Worm (Caenorhabditis elegans) whole organism, L1 larva: ENCODE data around the gene C45B11.2.

ENCODE experiments used
- C04F5.9 ChIP-seq: sonication (generic microtip); optimal IDR thresholded peaks from 2 replicates; lab custom pipeline; 2016; ENCODE audit warnings: missing genetic modification characterization, missing compliant biosample characterization
- C16A3.4 ChIP-seq: fragments of 150-350 bp; optimal IDR thresholded peaks from 2 replicates; lab custom pipeline; 2014; ENCODE audit warnings: missing biosample characterization, missing genetic modification characterization
- F16B12.6 ChIP-seq: fragments of 150-350 bp; optimal IDR thresholded peaks from 2 replicates; lab custom pipeline; 2014; ENCODE audit warnings: missing biosample characterization, missing genetic modification characterization
- alr-1 ChIP-seq: fragments of 200-800 bp; sonication (Bioruptor generic); optimal IDR thresholded peaks from 2 replicates; lab custom pipeline; 2018; ENCODE audit warnings: borderline replicate concordance, mild to moderate bottlenecking, missing genetic modification characterization, missing compliant biosample characterization
- aly-2 ChIP-seq: fragments of 150-350 bp; optimal IDR thresholded peaks from 2 replicates; lab custom pipeline; 2014; ENCODE audit warnings: missing biosample characterization, missing genetic modification characterization
- ama-1 ChIP-seq: fragments of 150-350 bp; optimal IDR thresholded peaks from 2 replicates; lab custom pipeline; 2014
- blmp-1 ChIP-seq: fragments of 150-350 bp; optimal IDR thresholded peaks from 2 replicates; lab custom pipeline; 2014; ENCODE audit warnings: missing biosample characterization, missing genetic modification characterization
- ceh-63 ChIP-seq: fragments of 200-800 bp; sonication (Bioruptor generic); optimal IDR thresholded peaks from 2 replicates; lab custom pipeline; 2018; ENCODE audit warnings: mild to moderate bottlenecking, missing genetic modification characterization, missing compliant biosample characterization
- ceh-82 ChIP-seq, 3 experiments: fragments of 150-350 bp in 1 of 3; sonication (generic microtip) in 2 of 3; optimal IDR thresholded peaks; 2 replicates each; lab custom pipeline; 2014 to 2017; ENCODE audit warnings: missing biosample characterization in 3 of 3, missing genetic modification characterization in 3 of 3
- ceh-88 ChIP-seq: fragments of 200-800 bp; sonication (Bioruptor generic); IDR thresholded peaks from 2 replicates; pipeline ENCODE4 v1.3.6; 2022; ENCODE audit warnings: missing genetic modification characterization, missing compliant biosample characterization
- dpl-1 ChIP-seq, 3 experiments: fragments of 150-350 bp in 2 of 3; sonication (generic microtip) in 1 of 3; optimal IDR thresholded peaks; 2 replicates each; lab custom pipeline; 2014 to 2017; ENCODE audit warnings: missing biosample characterization in 3 of 3, missing genetic modification characterization in 3 of 3, missing genetic modification reagents in 3 of 3
- efl-1 ChIP-seq, 4 experiments: fragments of 150-350 bp; optimal IDR thresholded peaks in 3 of 4; peaks in 1 of 4; 1 replicate in 1 of 4; 2 replicates in 3 of 4; lab custom pipeline; 2014; ENCODE audit warnings: missing biosample characterization in 2 of 4, missing genetic modification characterization in 2 of 4, missing genetic modification reagents in 2 of 4
- elt-2 ChIP-seq: sonication (generic microtip); optimal IDR thresholded peaks from 2 replicates; lab custom pipeline; 2016; ENCODE audit warnings: missing genetic modification characterization, mild to moderate bottlenecking, inconsistent platforms, missing compliant biosample characterization, missing genetic modification reagents
- elt-3 ChIP-seq, 6 experiments: fragments of 150-350 bp in 1 of 6; sonication (generic microtip); optimal IDR thresholded peaks; 2 replicates each; lab custom pipeline; 2017 to 2018; ENCODE audit warnings: missing biosample characterization in 6 of 6, missing genetic modification characterization in 6 of 6, inconsistent platforms in 1 of 6
- ets-5 ChIP-seq: fragments of 200-800 bp; sonication (Bioruptor generic); IDR thresholded peaks from 2 replicates; pipeline ENCODE4 v1.3.6; 2022; ENCODE audit warnings: missing genetic modification characterization, missing compliant biosample characterization
- fkh-10 ChIP-seq: sonication (generic microtip); optimal IDR thresholded peaks from 2 replicates; lab custom pipeline; 2017; ENCODE audit warnings: missing biosample characterization, missing genetic modification reagents, missing genetic modification characterization
- fkh-4 ChIP-seq: sonication (generic microtip); optimal IDR thresholded peaks from 2 replicates; lab custom pipeline; 2016; ENCODE audit warnings: missing compliant biosample characterization, missing genetic modification characterization, borderline replicate concordance
- irx-1 ChIP-seq: sonication (generic microtip); optimal IDR thresholded peaks from 2 replicates; lab custom pipeline; 2016; ENCODE audit warnings: missing genetic modification characterization, missing compliant biosample characterization
- jun-1 ChIP-seq: fragments of 150-350 bp; optimal IDR thresholded peaks from 2 replicates; lab custom pipeline; 2014; ENCODE audit warnings: missing biosample characterization, missing genetic modification reagents, missing genetic modification characterization
- lin-13 ChIP-seq: fragments of 150-350 bp; optimal IDR thresholded peaks from 2 replicates; lab custom pipeline; 2014; ENCODE audit warnings: missing biosample characterization, missing genetic modification reagents, missing genetic modification characterization
- lin-14 ChIP-seq: fragments of 200-800 bp; sonication (Bioruptor generic); optimal IDR thresholded peaks from 2 replicates; lab custom pipeline; 2018; ENCODE audit warnings: mild to moderate bottlenecking, missing genetic modification characterization, moderate library complexity, missing compliant biosample characterization
- lin-15B ChIP-seq: fragments of 150-350 bp; sonication (generic microtip); optimal IDR thresholded peaks from 3 replicates; lab custom pipeline; 2014; ENCODE audit warnings: missing biosample characterization, missing genetic modification characterization
- lin-35 ChIP-seq, 2 experiments: fragments of 150-350 bp; optimal IDR thresholded peaks; 2 replicates each; lab custom pipeline; 2014; ENCODE audit warnings: missing biosample characterization in 2 of 2, missing genetic modification characterization in 2 of 2, missing genetic modification reagents in 2 of 2
- lir-3 ChIP-seq: sonication (generic microtip); optimal IDR thresholded peaks from 2 replicates; lab custom pipeline; 2016; ENCODE audit warnings: mild to moderate bottlenecking, missing genetic modification characterization, moderate library complexity, missing compliant biosample characterization; ENCODE audit not compliant: poor library complexity
- lsy-2 ChIP-seq, 2 experiments: fragments of 150-350 bp; optimal IDR thresholded peaks; 2 replicates each; lab custom pipeline; 2014; ENCODE audit warnings: missing biosample characterization in 2 of 2, missing genetic modification characterization in 2 of 2
- mef-2 ChIP-seq: fragments of 150-350 bp; optimal IDR thresholded peaks from 2 replicates; lab custom pipeline; 2014; ENCODE audit warnings: missing biosample characterization, missing genetic modification characterization
- nhr-11 ChIP-seq: fragments of 150-350 bp; optimal IDR thresholded peaks from 2 replicates; lab custom pipeline; 2014; ENCODE audit warnings: missing biosample characterization, missing genetic modification characterization
- nhr-12 ChIP-seq: sonication (generic microtip); optimal IDR thresholded peaks from 2 replicates; lab custom pipeline; 2017; ENCODE audit warnings: missing biosample characterization, missing genetic modification characterization
- nhr-19 ChIP-seq: fragments of 200-800 bp; sonication (Bioruptor generic); conservative IDR thresholded peaks from 2 replicates; pipeline ENCODE4 v1.3.6; 2022; ENCODE audit warnings: missing genetic modification characterization, missing compliant biosample characterization
- nhr-20 ChIP-seq: sonication (generic microtip); optimal IDR thresholded peaks from 2 replicates; lab custom pipeline; 2016; ENCODE audit warnings: mild to moderate bottlenecking, missing genetic modification characterization, missing compliant biosample characterization
- nhr-237 ChIP-seq: fragments of 150-350 bp; optimal IDR thresholded peaks from 2 replicates; lab custom pipeline; 2014; ENCODE audit warnings: missing biosample characterization, missing genetic modification characterization
- nhr-28 ChIP-seq: fragments of 150-350 bp; optimal IDR thresholded peaks from 2 replicates; lab custom pipeline; 2014; ENCODE audit warnings: missing biosample characterization, missing genetic modification characterization
- nhr-71 ChIP-seq: sonication (generic microtip); optimal IDR thresholded peaks from 2 replicates; lab custom pipeline; 2016; ENCODE audit warnings: mild to moderate bottlenecking, missing genetic modification characterization, moderate library complexity, missing compliant biosample characterization
- nhr-76 ChIP-seq: sonication (generic microtip); optimal IDR thresholded peaks from 2 replicates; lab custom pipeline; 2017; ENCODE audit warnings: missing biosample characterization, missing genetic modification characterization
- nhr-77 ChIP-seq: fragments of 150-350 bp; optimal IDR thresholded peaks from 2 replicates; lab custom pipeline; 2014; ENCODE audit warnings: missing biosample characterization, missing genetic modification characterization
- nhr-84 ChIP-seq: sonication (generic microtip); optimal IDR thresholded peaks from 2 replicates; lab custom pipeline; 2017; ENCODE audit warnings: missing biosample characterization, missing genetic modification characterization
- nhr-90 ChIP-seq: sonication (generic microtip); optimal IDR thresholded peaks from 2 replicates; lab custom pipeline; 2016; ENCODE audit warnings: mild to moderate bottlenecking, missing genetic modification characterization, missing compliant biosample characterization; ENCODE audit not compliant: poor library complexity
- pqm-1 ChIP-seq: sonication (generic microtip); optimal IDR thresholded peaks from 3 replicates; lab custom pipeline; 2017; ENCODE audit warnings: missing biosample characterization, missing genetic modification characterization
- snu-23 ChIP-seq: sonication (generic microtip); optimal IDR thresholded peaks from 2 replicates; lab custom pipeline; 2016; ENCODE audit warnings: missing genetic modification characterization, missing compliant biosample characterization
- sup-37 ChIP-seq: fragments of 200-800 bp; sonication (Bioruptor generic); optimal IDR thresholded peaks from 2 replicates; lab custom pipeline; 2018; ENCODE audit warnings: mild to moderate bottlenecking, missing genetic modification characterization, missing compliant biosample characterization
- swsn-7 ChIP-seq: sonication (generic microtip); optimal IDR thresholded peaks from 2 replicates; lab custom pipeline; 2016; ENCODE audit warnings: missing genetic modification characterization, missing compliant biosample characterization
- unc-130 ChIP-seq: fragments of 150-350 bp; optimal IDR thresholded peaks from 2 replicates; lab custom pipeline; 2017; ENCODE audit warnings: missing biosample characterization, missing genetic modification characterization, inconsistent platforms
- unc-30 ChIP-seq: sonication (generic microtip); optimal IDR thresholded peaks from 2 replicates; lab custom pipeline; 2017; ENCODE audit warnings: missing biosample characterization, missing genetic modification characterization
- unc-98 ChIP-seq: fragments of 200-800 bp; sonication (Bioruptor generic); IDR thresholded peaks from 2 replicates; pipeline ENCODE4 v1.3.6; 2022; ENCODE audit warnings: missing genetic modification characterization, missing compliant biosample characterization
- vab-15 ChIP-seq: sonication (generic microtip); optimal IDR thresholded peaks from 2 replicates; lab custom pipeline; 2017; ENCODE audit warnings: missing genotype, mild to moderate bottlenecking, missing genetic modification characterization, missing compliant biosample characterization
- xbp-1 ChIP-seq: sonication (generic microtip); optimal IDR thresholded peaks from 2 replicates; lab custom pipeline; 2016; ENCODE audit warnings: missing genetic modification characterization, missing compliant biosample characterization
- ztf-11 ChIP-seq, 2 experiments: sonication (generic microtip); optimal IDR thresholded peaks; 2 replicates each; lab custom pipeline; 2016 to 2017; ENCODE audit warnings: missing genetic modification characterization in 2 of 2, missing biosample characterization in 1 of 2, missing compliant biosample characterization in 1 of 2

C45B11.2 gene

DNA sequence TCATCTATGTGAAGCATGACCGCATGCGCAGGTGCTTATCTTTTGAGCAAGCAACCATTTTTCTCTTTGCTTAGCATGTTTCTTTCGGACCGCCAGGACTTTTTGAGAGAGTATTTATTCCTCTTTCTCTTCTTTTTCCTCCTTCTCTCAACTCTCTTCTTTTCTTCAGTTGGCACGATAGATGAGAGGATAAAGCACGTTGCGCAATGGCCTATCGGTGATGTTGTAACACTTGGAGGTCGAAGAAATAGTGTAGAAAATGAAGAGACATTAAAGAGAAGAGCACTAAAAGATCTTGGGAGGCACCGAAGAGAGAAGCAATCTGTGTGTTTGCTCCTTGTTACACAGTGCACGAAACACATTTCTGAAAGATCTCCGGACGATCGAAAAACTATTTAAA, 41.2 kb downstream of the C45B11.2 start (continued):
- peak in 1 of 2 experiments; percentile 10 for TF ChIP-seq lin-35 (GFP tag; optimal IDR thresholded peaks at IDR 0.05; lab: Kevin White, UChicago)
- no peak for TF ChIP-seq nhr-84 (tag; lab: Kevin White, UChicago)
- TF ChIP-seq nhr-28, result no peak
- TF ChIP-seq ceh-88, result no peak
- no peak for TF ChIP-seq lin-15B
- no peak for TF ChIP-seq vab-15 (tag; lab: Kevin White, UChicago)
- no peak for TF ChIP-seq jun-1 (tag; lab: Kevin White, UChicago)
- no peak for TF ChIP-seq ztf-11 (tag; optimal IDR thresholded peaks at IDR 0.05; lab: Kevin White, UChicago)
- TF ChIP-seq nhr-237 (tag; lab: Kevin White, UChicago), result no peak
- peak; percentile 12 for TF ChIP-seq fkh-4
- no peak for TF ChIP-seq unc-98 (GFP tag; lab: Robert Waterston, UW)
- TF ChIP-seq irx-1 (tag; lab: Kevin White, UChicago), result peak; percentile 35
- TF ChIP-seq nhr-11 (tag; lab: Kevin White, UChicago), result no peak
- no peak for TF ChIP-seq F16B12.6 (tag; lab: Kevin White, UChicago)
- no peak for TF ChIP-seq ets-5
- no peak for TF ChIP-seq nhr-12 (tag; lab: Kevin White, UChicago)
- no peak for TF ChIP-seq lir-3 (tag; lab: Kevin White, UChicago)
- no peak for TF ChIP-seq alr-1 (tag; lab: Kevin White, UChicago)
- peak; percentile 11 for TF ChIP-seq C16A3.4
- TF ChIP-seq dpl-1 (GFP tag; optimal IDR thresholded peaks at IDR 0.05; lab: Kevin White, UChicago), result peak in 1 of 3 experiments; percentile 27
- peak; percentile 80 for TF ChIP-seq nhr-71 (tag; lab: Kevin White, UChicago)
- peak; percentile 6 to 33 for TF ChIP-seq efl-1 (optimal IDR thresholded peaks at IDR 0.05; lab: Kevin White, UChicago)
- peak in 1 of 2 experiments; percentile 44 for TF ChIP-seq efl-1 (GFP tag; optimal IDR thresholded peaks at IDR 0.05 in 1 of 2; lab: Kevin White, UChicago)
- TF ChIP-seq ceh-82 (tag; optimal IDR thresholded peaks at IDR 0.05; lab: Kevin White, UChicago), result peak in 2 of 3 experiments; percentile 24 to 42
- peak; percentile 23 to 60 for TF ChIP-seq lsy-2 (tag; optimal IDR thresholded peaks at IDR 0.05; lab: Kevin White, UChicago)
- no peak for TF ChIP-seq unc-130 (tag; lab: Kevin White, UChicago)
- no peak for TF ChIP-seq ama-1 (lab: Kevin White, UChicago)
- peak; percentile 49 for TF ChIP-seq swsn-7 (tag; lab: Kevin White, UChicago)
- TF ChIP-seq unc-30, result no peak
- no peak for TF ChIP-seq nhr-76 (tag; lab: Kevin White, UChicago)
- no peak for TF ChIP-seq C04F5.9 (tag; lab: Kevin White, UChicago)
- TF ChIP-seq nhr-77 (tag; lab: Kevin White, UChicago), result peak; percentile 66
- no peak for TF ChIP-seq mef-2 (tag; lab: Kevin White, UChicago)
- TF ChIP-seq sup-37, result peak; percentile 28
- TF ChIP-seq lin-13 (GFP tag; lab: Kevin White, UChicago), result no peak
- TF ChIP-seq nhr-19 (GFP tag; lab: Robert Waterston, UW), result peak; percentile 67
- TF ChIP-seq aly-2 (tag; lab: Kevin White, UChicago), result peak; percentile 32
- no peak for TF ChIP-seq pqm-1 (tag; lab: Kevin White, UChicago)
- no peak for TF ChIP-seq ceh-63 (GFP tag; lab: Kevin White, UChicago)
- TF ChIP-seq snu-23 (GFP tag; lab: Kevin White, UChicago), result peak; percentile 64
- TF ChIP-seq xbp-1 (tag; lab: Kevin White, UChicago), result peak; percentile 20
- TF ChIP-seq fkh-10 (GFP tag; lab: Kevin White, UChicago), result no peak
- TF ChIP-seq lin-14 (GFP tag; lab: Kevin White, UChicago), result peak; percentile 92

DNA sequence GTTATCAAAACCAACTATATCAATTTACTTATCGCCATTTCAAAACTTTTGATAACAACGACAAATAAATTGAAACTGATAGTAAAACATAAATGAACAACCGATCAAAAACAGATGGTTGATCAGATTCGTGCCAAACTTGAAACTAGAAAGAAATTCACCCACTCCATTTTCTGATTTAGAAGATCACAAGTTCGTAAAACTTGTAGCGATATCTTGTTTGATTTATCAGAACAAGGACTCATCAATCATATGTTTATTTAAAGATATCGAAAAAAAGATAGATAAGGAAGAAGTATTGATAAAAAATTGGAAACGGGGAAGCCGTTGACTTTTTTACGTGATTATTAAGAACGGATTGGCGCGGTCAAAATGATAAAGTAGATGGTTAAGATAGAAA, 44.6 kb downstream of the C45B11.2 start:
- peak; percentile 17 for TF ChIP-seq nhr-90 (tag; lab: Kevin White, UChicago)
- TF ChIP-seq blmp-1 (tag; lab: Kevin White, UChicago), result peak; percentile 3
- no peak for TF ChIP-seq swsn-7 (tag; lab: Kevin White, UChicago)
- no peak for TF ChIP-seq lin-35 (GFP tag; optimal IDR thresholded peaks at IDR 0.05; lab: Kevin White, UChicago)
- peak in 2 of 6 experiments; percentile 67 to 75 for TF ChIP-seq elt-3 (tag; optimal IDR thresholded peaks at IDR 0.05; lab: Kevin White, UChicago)
- no peak for TF ChIP-seq efl-1 (optimal IDR thresholded peaks at IDR 0.05; lab: Kevin White, UChicago)
- TF ChIP-seq efl-1 (GFP tag; optimal IDR thresholded peaks at IDR 0.05 in 1 of 2; lab: Kevin White, UChicago), result peak in 1 of 2 experiments; percentile 39
- TF ChIP-seq nhr-71 (tag; lab: Kevin White, UChicago), result peak; percentile 8
- peak; percentile 99 for TF ChIP-seq elt-2
- peak; percentile 40 for TF ChIP-seq nhr-20
- peak; percentile 32 for TF ChIP-seq lin-14 (GFP tag; lab: Kevin White, UChicago)
- TF ChIP-seq, all 84 proteins: peak for 8
